Fruit fly (Drosophila melanogaster) whole organism, embryonic: Measurements from ENCODE around the gene CG11629.
A peak's percentile ranks its signal among the peaks of the same experiment; 100 is the strongest.

ENCODE experiments used
- Atf3 ChIP-seq: fragments of 200-800 bp; sonication (Bioruptor generic); optimal IDR thresholded peaks from 3 replicates; lab custom pipeline; 2016; ENCODE audit warnings: missing biosample characterization, missing genetic modification characterization
- CG13894 ChIP-seq: fragments of 200-800 bp; sonication (Bioruptor generic); optimal IDR thresholded peaks from 3 replicates; lab custom pipeline; 2018; ENCODE audit warnings: missing biosample characterization, mild to moderate bottlenecking, missing genetic modification characterization, moderate library complexity
- CG14710 ChIP-seq: fragments of 200-800 bp; sonication (Bioruptor generic); optimal IDR thresholded peaks from 3 replicates; lab custom pipeline; 2019; ENCODE audit warnings: missing biosample characterization, mild to moderate bottlenecking, missing genetic modification characterization, moderate library complexity
- CG14965 ChIP-seq: fragments of 200-800 bp; sonication (Bioruptor generic); optimal IDR thresholded peaks from 2 replicates; lab custom pipeline; 2016; ENCODE audit warnings: missing biosample characterization, missing genetic modification characterization, borderline replicate concordance
- CG15479 ChIP-seq: fragments of 200-800 bp; sonication (Bioruptor generic); optimal IDR thresholded peaks from 3 replicates; lab custom pipeline; 2019; ENCODE audit warnings: missing biosample characterization, mild to moderate bottlenecking, missing genetic modification characterization, moderate library complexity
- CG17328 ChIP-seq: fragments of 200-800 bp; sonication (Bioruptor generic); IDR thresholded peaks from 2 replicates; pipeline ENCODE4 v1.3.6; 2022; ENCODE audit warnings: missing biosample characterization, missing genetic modification characterization
- CG2199 ChIP-seq: fragments of 200-800 bp; sonication (Bioruptor generic); IDR thresholded peaks from 3 replicates; pipeline ENCODE4 v1.3.6; 2022; ENCODE audit warnings: missing biosample characterization, missing genetic modification characterization
- CG2202 ChIP-seq: fragments of 200-800 bp; sonication (Bioruptor generic); optimal IDR thresholded peaks from 2 replicates; lab custom pipeline; 2018; ENCODE audit warnings: missing biosample characterization, mild to moderate bottlenecking, missing genetic modification characterization
- CG32767 ChIP-seq: fragments of 200-800 bp; sonication (Bioruptor generic); IDR thresholded peaks from 2 replicates; pipeline ENCODE4 v1.3.6; 2022; ENCODE audit warnings: missing biosample characterization, missing genetic modification characterization
- CG33213 ChIP-seq: fragments of 200-800 bp; sonication (Bioruptor generic); optimal IDR thresholded peaks from 3 replicates; lab custom pipeline; 2016; ENCODE audit warnings: missing biosample characterization, missing genetic modification characterization
- CG4360 ChIP-seq: fragments of 200-800 bp; sonication (Bioruptor generic); IDR thresholded peaks from 2 replicates; pipeline ENCODE4 v1.3.6; 2022; ENCODE audit warnings: missing biosample characterization, missing genetic modification characterization
- CG4820 ChIP-seq: fragments of 200-800 bp; sonication (Bioruptor generic); optimal IDR thresholded peaks from 3 replicates; lab custom pipeline; 2016; ENCODE audit warnings: missing biosample characterization, missing genetic modification characterization
- CG7987 ChIP-seq: fragments of 200-800 bp; sonication (Bioruptor generic); optimal IDR thresholded peaks from 2 replicates; lab custom pipeline; 2018; ENCODE audit warnings: missing biosample characterization, mild to moderate bottlenecking, missing genetic modification characterization, moderate library complexity
- CG8944 ChIP-seq: fragments of 200-800 bp; sonication (Bioruptor generic); optimal IDR thresholded peaks from 3 replicates; lab custom pipeline; 2016; ENCODE audit warnings: missing biosample characterization, missing genetic modification characterization
- CG9932 ChIP-seq: fragments of 200-800 bp; sonication (Bioruptor generic); IDR thresholded peaks from 2 replicates; pipeline ENCODE4 v1.3.6; 2022; ENCODE audit warnings: missing biosample characterization, missing genetic modification characterization
- D ChIP-seq, 2 experiments: fragments of 200-800 bp in 1 of 2; fragments of >200 bp in 1 of 2; sonication (Bioruptor generic) in 1 of 2; optimal IDR thresholded peaks; 2 replicates in 1 of 2; 3 replicates in 1 of 2; lab custom pipeline; 2017; ENCODE audit warnings: mild to moderate bottlenecking in 1 of 2, missing biosample characterization in 1 of 2, missing genetic modification characterization in 1 of 2, missing genetic modification reagents in 1 of 2
- D19B ChIP-seq: fragments of 200-800 bp; sonication (Bioruptor generic); optimal IDR thresholded peaks from 2 replicates; lab custom pipeline; 2017; ENCODE audit warnings: missing biosample characterization, mild to moderate bottlenecking, missing genetic modification characterization
- Dll ChIP-seq: fragments of 200-800 bp; sonication (Bioruptor generic); IDR thresholded peaks from 4 replicates; pipeline ENCODE4 v1.3.6; 2022; ENCODE audit warnings: missing biosample characterization, missing genetic modification characterization; ENCODE audit not compliant: partially characterized antibody
- Lhr ChIP-seq: fragments of 200-800 bp; sonication (Bioruptor generic); optimal IDR thresholded peaks from 3 replicates; lab custom pipeline; 2017; ENCODE audit warnings: mild to moderate bottlenecking, missing biosample characterization, missing genetic modification reagents, missing genetic modification characterization
- Med ChIP-seq: fragments of 200-800 bp; sonication (Bioruptor generic); peaks from one replicate; lab custom pipeline; 2016; ENCODE audit warnings: missing biosample characterization, missing genetic modification characterization, mild to moderate bottlenecking, inconsistent platforms, moderate library complexity
- Nf-YB ChIP-seq: fragments of 200-800 bp; sonication (Bioruptor generic); optimal IDR thresholded peaks from 3 replicates; lab custom pipeline; 2019; ENCODE audit warnings: missing biosample characterization, mild to moderate bottlenecking, missing genetic modification characterization, moderate library complexity
- Nf-YC ChIP-seq: fragments of 200-800 bp; optimal IDR thresholded peaks from 3 replicates; lab custom pipeline; 2019; ENCODE audit warnings: missing biosample characterization, mild to moderate bottlenecking, missing genetic modification characterization, moderate library complexity
- PHDP ChIP-seq: fragments of 200-800 bp; sonication (Bioruptor generic); optimal IDR thresholded peaks from 3 replicates; lab custom pipeline; 2018; ENCODE audit warnings: missing biosample characterization, mild to moderate bottlenecking, missing genetic modification characterization, moderate library complexity
- Side ChIP-seq: fragments of 200-800 bp; sonication (Bioruptor generic); optimal IDR thresholded peaks from 2 replicates; lab custom pipeline; 2016; ENCODE audit warnings: missing biosample characterization, missing genetic modification characterization
- Sry-β ChIP-seq: fragments of 200-800 bp; sonication (Bioruptor generic); optimal IDR thresholded peaks from 2 replicates; lab custom pipeline; 2018; ENCODE audit warnings: missing biosample characterization, mild to moderate bottlenecking, missing genetic modification characterization, moderate library complexity
- abd-A ChIP-seq: fragments of 200-800 bp; sonication (Bioruptor generic); optimal IDR thresholded peaks from 3 replicates; lab custom pipeline; 2019; ENCODE audit warnings: missing biosample characterization, mild to moderate bottlenecking, missing genetic modification characterization, moderate library complexity
- btn ChIP-seq: fragments of 200-800 bp; sonication (Bioruptor generic); optimal IDR thresholded peaks from 2 replicates; lab custom pipeline; 2016; ENCODE audit warnings: missing biosample characterization, missing genetic modification characterization
- cad ChIP-seq: fragments of >200 bp; optimal IDR thresholded peaks from 2 replicates; lab custom pipeline; 2017; ENCODE audit warnings: missing biosample characterization, missing genetic modification characterization
- cg ChIP-seq: fragments of 200-800 bp; sonication (Bioruptor generic); optimal IDR thresholded peaks from 3 replicates; lab custom pipeline; 2019; ENCODE audit warnings: missing biosample characterization, mild to moderate bottlenecking, missing genetic modification characterization, moderate library complexity
- dpn ChIP-seq, 2 experiments: fragments of 200-800 bp; sonication (Bioruptor generic); optimal IDR thresholded peaks; 3 replicates each; lab custom pipeline; 2016; ENCODE audit warnings: missing biosample characterization in 2 of 2, missing genetic modification characterization in 2 of 2
- esg ChIP-seq: fragments of 200-800 bp; sonication (Bioruptor generic); conservative IDR thresholded peaks from 2 replicates; pipeline ENCODE4 v1.3.6; 2022; ENCODE audit warnings: missing biosample characterization, missing genetic modification characterization
- fd96Cb ChIP-seq: fragments of 200-800 bp; sonication (Bioruptor generic); optimal IDR thresholded peaks from 2 replicates; lab custom pipeline; 2018; ENCODE audit warnings: missing biosample characterization, mild to moderate bottlenecking, missing genetic modification characterization, moderate library complexity
- gfzf ChIP-seq: fragments of 200-800 bp; sonication (Bioruptor generic); optimal IDR thresholded peaks from 2 replicates; lab custom pipeline; 2016; ENCODE audit warnings: missing biosample characterization, mild to moderate bottlenecking, missing genetic modification characterization, moderate library complexity
- gt ChIP-seq: fragments of 200-800 bp; sonication (Bioruptor generic); IDR thresholded peaks from 2 replicates; pipeline ENCODE4 v1.3.6; 2022; ENCODE audit warnings: missing biosample characterization, missing genetic modification characterization
- kah ChIP-seq: fragments of 200-800 bp; sonication (Bioruptor generic); optimal IDR thresholded peaks from 2 replicates; lab custom pipeline; 2018; ENCODE audit warnings: missing biosample characterization, mild to moderate bottlenecking, missing genetic modification characterization
- ken ChIP-seq: fragments of 200-800 bp; sonication (Bioruptor generic); IDR thresholded peaks from 3 replicates; pipeline ENCODE4 v1.3.6; 2022; ENCODE audit warnings: missing biosample characterization, missing genetic modification characterization
- lmd ChIP-seq: fragments of 200-800 bp; sonication (Bioruptor generic); IDR thresholded peaks from 2 replicates; pipeline ENCODE4 v1.3.6; 2022; ENCODE audit warnings: missing biosample characterization, missing genetic modification characterization
- nau ChIP-seq: fragments of 200-800 bp; sonication (Bioruptor generic); optimal IDR thresholded peaks from 3 replicates; lab custom pipeline; 2017; ENCODE audit warnings: missing biosample characterization, mild to moderate bottlenecking, missing genetic modification characterization, missing genetic modification reagents
- pros ChIP-seq: fragments of 200-800 bp; sonication (Bioruptor generic); optimal IDR thresholded peaks from 3 replicates; lab custom pipeline; 2019; ENCODE audit warnings: missing biosample characterization, mild to moderate bottlenecking, missing genetic modification characterization, moderate library complexity
- sqz ChIP-seq: fragments of 200-800 bp; sonication (Bioruptor generic); optimal IDR thresholded peaks from 3 replicates; lab custom pipeline; 2018; ENCODE audit warnings: missing biosample characterization, mild to moderate bottlenecking, missing genetic modification characterization
- stwl ChIP-seq: fragments of 200-800 bp; sonication (Bioruptor generic); optimal IDR thresholded peaks from 3 replicates; lab custom pipeline; 2018; ENCODE audit warnings: missing biosample characterization, mild to moderate bottlenecking, missing genetic modification characterization, moderate library complexity
- tin ChIP-seq: fragments of 200-800 bp; sonication (Bioruptor generic); optimal IDR thresholded peaks from 3 replicates; lab custom pipeline; 2016; ENCODE audit warnings: missing biosample characterization, missing genetic modification characterization
- tup ChIP-seq: fragments of 200-800 bp; sonication (Bioruptor generic); optimal IDR thresholded peaks from 2 replicates; lab custom pipeline; 2016; ENCODE audit warnings: missing biosample characterization, mild to moderate bottlenecking, missing genetic modification characterization, moderate library complexity
- twi ChIP-seq: fragments of 200-800 bp; optimal IDR thresholded peaks from 2 replicates; lab custom pipeline; 2019; ENCODE audit warnings: missing biosample characterization, mild to moderate bottlenecking, missing genetic modification characterization, moderate library complexity
- zen ChIP-seq: fragments of 200-800 bp; sonication (Bioruptor generic); optimal IDR thresholded peaks from 3 replicates; lab custom pipeline; 2018; ENCODE audit warnings: missing biosample characterization, mild to moderate bottlenecking, missing genetic modification characterization, moderate library complexity
- zf30C ChIP-seq: fragments of 200-800 bp; sonication (Bioruptor generic); optimal IDR thresholded peaks from 3 replicates; lab custom pipeline; 2018; ENCODE audit warnings: missing biosample characterization, mild to moderate bottlenecking, missing genetic modification characterization

The CG11629 gene

dm6 chr2L:21863544-21863945 lies 34.5 kb downstream of the CG11629 start (continued):
- TF ChIP-seq dpn (GFP tag; optimal IDR thresholded peaks at IDR 0.05; lab: Kevin White, UChicago): no peak
- 0 out of 2 replicates have a peak, but pooled peaks have one; percentile 17 for TF ChIP-seq lmd (GFP tag; lab: Robert Waterston, UW)
- peak; percentile 44 for TF ChIP-seq Nf-YC (tag; lab: Kevin White, UChicago)
- TF ChIP-seq CG14965 (GFP tag; lab: Kevin White, UChicago): no peak
- TF ChIP-seq Lhr (GFP tag; lab: Kevin White, UChicago): no peak
- TF ChIP-seq gfzf: no peak
- TF ChIP-seq CG2202 (tag; lab: Kevin White, UChicago): no peak
- no peak for TF ChIP-seq CG33213 (GFP tag; lab: Kevin White, UChicago)
- TF ChIP-seq CG2199: 0 out of 3 replicates have a peak, but pooled peaks have one; percentile 15
- no peak for TF ChIP-seq PHDP (tag; lab: Kevin White, UChicago)
- TF ChIP-seq Med (GFP tag; lab: Kevin White, UChicago): peak; percentile 56
- 0 out of 3 replicates have a peak, but pooled peaks have one; percentile 28 for TF ChIP-seq ken (GFP tag; lab: Robert Waterston, UW)
- TF ChIP-seq btn (GFP tag; lab: Kevin White, UChicago): no peak
- peak; percentile 0 for TF ChIP-seq CG13894 (tag; lab: Kevin White, UChicago)
- peak; percentile 54 for TF ChIP-seq sqz (GFP tag; lab: Kevin White, UChicago)
- TF ChIP-seq twi (tag; lab: Kevin White, UChicago): peak; percentile 23
- TF ChIP-seq CG4360 (GFP tag; lab: Robert Waterston, UW): no peak
- peak; percentile 2 for TF ChIP-seq Sry-β (GFP tag; lab: Kevin White, UChicago)
- TF ChIP-seq, all 482 proteins: peak for 18

DNA sequence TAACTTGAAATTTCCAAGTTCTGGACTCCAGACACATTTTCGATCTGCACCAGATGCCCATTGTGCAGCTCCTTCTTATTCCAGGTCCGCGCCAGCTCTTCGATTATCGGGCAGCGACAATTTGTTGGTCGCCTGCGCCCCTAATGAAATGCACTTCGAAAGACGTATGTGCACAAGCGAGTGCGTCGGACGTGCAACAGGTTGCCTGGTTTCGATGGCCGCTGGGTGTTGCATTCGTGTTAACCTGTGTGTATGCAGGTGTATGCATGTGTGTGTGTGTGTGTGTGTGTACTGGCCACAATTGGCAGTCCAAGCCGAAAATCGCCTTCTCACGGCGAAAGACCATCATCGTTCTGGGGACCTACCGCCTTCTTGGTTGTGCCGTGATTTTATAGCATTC lies 37.5 kb downstream of the CG11629 start:
- peak; percentile 37 for TF ChIP-seq cg (GFP tag; lab: Kevin White, UChicago)
- TF ChIP-seq tin: no peak
- no peak for TF ChIP-seq gt
- no peak for TF ChIP-seq cad
- peak; percentile 2 for TF ChIP-seq kah
- TF ChIP-seq zen (tag; lab: Kevin White, UChicago): peak; percentile 70
- no peak for TF ChIP-seq fd96Cb
- no peak for TF ChIP-seq zf30C
- TF ChIP-seq abd-A (tag; lab: Kevin White, UChicago): no peak
- TF ChIP-seq stwl (tag; lab: Kevin White, UChicago): no peak
- TF ChIP-seq nau (GFP tag; lab: Kevin White, UChicago): no peak
- no peak for TF ChIP-seq esg (GFP tag; lab: Robert Waterston, UW)
- no peak for TF ChIP-seq Atf3
- TF ChIP-seq D19B: no peak
- peak; percentile 62 for TF ChIP-seq CG15479
- TF ChIP-seq Side (GFP tag; lab: Kevin White, UChicago): no peak
- TF ChIP-seq pros (GFP tag; lab: Kevin White, UChicago): no peak
- no peak for TF ChIP-seq CG8944 (GFP tag; lab: Kevin White, UChicago)
- no peak for TF ChIP-seq CG14710 (tag; lab: Kevin White, UChicago)
- TF ChIP-seq Nf-YB (GFP tag; lab: Kevin White, UChicago): no peak
- TF ChIP-seq Dll (GFP tag; lab: Robert Waterston, UW): no peak
- TF ChIP-seq CG17328 (GFP tag; lab: Robert Waterston, UW): no peak
- TF ChIP-seq CG32767 (GFP tag; lab: Robert Waterston, UW): no peak
- TF ChIP-seq D (optimal IDR thresholded peaks at IDR 0.05; lab: Kevin White, UChicago): peak; percentile 24
- no peak for TF ChIP-seq D (GFP tag; optimal IDR thresholded peaks at IDR 0.05; lab: Kevin White, UChicago)
- TF ChIP-seq CG2199: 0 out of 3 replicates have a peak, but pooled peaks have one; percentile 48
- TF ChIP-seq CG9932: 0 out of 2 replicates have a peak, but pooled peaks have one; percentile 10
- TF ChIP-seq CG4820: no peak
- TF ChIP-seq CG7987 (GFP tag; lab: Kevin White, UChicago): no peak
- TF ChIP-seq tup (GFP tag; lab: Kevin White, UChicago): no peak
